Worm (Caenorhabditis elegans) whole organism, L2 larva: ENCODE measurements around the gene C06B8.7.

Experiments used
- Y55F3AM.14 ChIP-seq: fragments of 200-800 bp; sonication (Bioruptor generic); optimal IDR thresholded peaks from 2 replicates; lab custom pipeline; 2018; ENCODE audit warnings: mild to moderate bottlenecking, missing genetic modification characterization, missing compliant biosample characterization
- ZK546.5 ChIP-seq: sonication (generic microtip); optimal IDR thresholded peaks from 2 replicates; lab custom pipeline; 2017; ENCODE audit warnings: missing biosample characterization, missing genetic modification characterization
- alr-1 ChIP-seq: fragments of 150-350 bp; optimal IDR thresholded peaks from 2 replicates; lab custom pipeline; 2014; ENCODE audit warnings: missing biosample characterization, missing genetic modification characterization
- elt-3 ChIP-seq: sonication (generic microtip); optimal IDR thresholded peaks from 2 replicates; lab custom pipeline; 2017; ENCODE audit warnings: missing biosample characterization, missing genetic modification characterization
- lin-39 ChIP-seq: fragments of 150-350 bp; optimal IDR thresholded peaks from 2 replicates; lab custom pipeline; 2014; ENCODE audit warnings: missing biosample characterization, missing genetic modification reagents, missing genetic modification characterization
- nhr-11 ChIP-seq: fragments of 150-350 bp; optimal IDR thresholded peaks from 2 replicates; lab custom pipeline; 2014; ENCODE audit warnings: missing biosample characterization, missing genetic modification characterization
- skn-1 ChIP-seq: sonication (generic microtip); optimal IDR thresholded peaks from 2 replicates; lab custom pipeline; 2017; ENCODE audit warnings: missing biosample characterization, missing genetic modification characterization
- snpc-4 ChIP-seq: fragments of 150-350 bp; optimal IDR thresholded peaks from 2 replicates; lab custom pipeline; 2014; ENCODE audit warnings: missing biosample characterization, missing genetic modification characterization

ce11 chrV:15454322-15454721 is 44.2 kb upstream of the C06B8.7 start:
- no peak for TF ChIP-seq nhr-11 (tag; lab: Kevin White, UChicago)
- TF ChIP-seq alr-1 (tag; lab: Kevin White, UChicago), result no peak
- TF ChIP-seq skn-1 (tag; lab: Kevin White, UChicago), result no peak
- TF ChIP-seq Y55F3AM.14 (GFP tag; lab: Kevin White, UChicago), result no peak
- no peak for TF ChIP-seq snpc-4
- no peak for TF ChIP-seq lin-39 (tag; lab: Kevin White, UChicago)
- no peak for TF ChIP-seq elt-3 (tag; lab: Kevin White, UChicago)
- TF ChIP-seq ZK546.5 (tag; lab: Kevin White, UChicago), result no peak
